Fruit fly (Drosophila melanogaster) whole organism, prepupa: ENCODE results near the gene AP-2alpha.

Source experiments
- Blimp-1 ChIP-seq: fragments of 200-800 bp; sonication (Bioruptor generic); optimal IDR thresholded peaks from 3 replicates; lab custom pipeline; 2017; ENCODE audit warnings: missing biosample characterization, missing genetic modification characterization, mild to moderate bottlenecking, moderate library complexity, missing genetic modification reagents
- CG10631 ChIP-seq: fragments of 200-800 bp; sonication (Bioruptor generic); optimal IDR thresholded peaks from 2 replicates; lab custom pipeline; 2016; ENCODE audit warnings: missing biosample characterization, missing genetic modification characterization
- CG10669 ChIP-seq: fragments of 200-800 bp; sonication (Bioruptor generic); optimal IDR thresholded peaks from 3 replicates; lab custom pipeline; 2018; ENCODE audit warnings: missing biosample characterization, mild to moderate bottlenecking, missing genetic modification characterization, moderate library complexity
- CG11294 ChIP-seq: fragments of 200-800 bp; sonication (Bioruptor generic); IDR thresholded peaks from 2 replicates; pipeline ENCODE4 v1.3.6; 2022; ENCODE audit warnings: missing biosample characterization, missing genetic modification characterization
- CG11902 ChIP-seq: fragments of 200-800 bp; sonication (Bioruptor generic); optimal IDR thresholded peaks from 3 replicates; lab custom pipeline; 2016; ENCODE audit warnings: missing biosample characterization, missing genetic modification characterization
- CG1621 ChIP-seq: fragments of 200-800 bp; sonication (Bioruptor generic); optimal IDR thresholded peaks from 3 replicates; lab custom pipeline; 2018; ENCODE audit warnings: missing biosample characterization, mild to moderate bottlenecking, missing genetic modification characterization
- CG16779 ChIP-seq: fragments of 200-800 bp; sonication (Bioruptor generic); optimal IDR thresholded peaks from 3 replicates; lab custom pipeline; 2017; ENCODE audit warnings: missing biosample characterization, mild to moderate bottlenecking, missing genetic modification characterization
- CG3032 ChIP-seq: fragments of 200-800 bp; optimal IDR thresholded peaks from 2 replicates; lab custom pipeline; 2019; ENCODE audit warnings: missing biosample characterization, mild to moderate bottlenecking, missing genetic modification characterization, moderate library complexity
- CG31627 ChIP-seq: fragments of 200-800 bp; sonication (Bioruptor generic); optimal IDR thresholded peaks from 3 replicates; lab custom pipeline; 2016; ENCODE audit warnings: missing biosample characterization, missing genetic modification characterization
- CG32006 ChIP-seq: fragments of 200-800 bp; sonication (Bioruptor generic); optimal IDR thresholded peaks from 3 replicates; lab custom pipeline; 2017; ENCODE audit warnings: missing biosample characterization, mild to moderate bottlenecking, missing genetic modification characterization
- CG34406 ChIP-seq: fragments of 200-800 bp; sonication (Bioruptor generic); optimal IDR thresholded peaks from 3 replicates; lab custom pipeline; 2016; ENCODE audit warnings: missing biosample characterization, missing genetic modification characterization
- CG3919 ChIP-seq: fragments of 200-800 bp; sonication (Bioruptor generic); optimal IDR thresholded peaks from 3 replicates; lab custom pipeline; 2016; ENCODE audit warnings: missing biosample characterization, missing genetic modification characterization
- CG4318 ChIP-seq: fragments of 200-800 bp; sonication (Bioruptor generic); optimal IDR thresholded peaks from 3 replicates; lab custom pipeline; 2017; ENCODE audit warnings: missing biosample characterization, mild to moderate bottlenecking, missing genetic modification characterization
- CG6163 ChIP-seq: fragments of 200-800 bp; sonication (Bioruptor generic); IDR thresholded peaks from 3 replicates; pipeline ENCODE4 v1.3.6; 2022; ENCODE audit warnings: missing biosample characterization, missing genetic modification characterization
- CG6792 ChIP-seq: fragments of 200-800 bp; sonication (Bioruptor generic); optimal IDR thresholded peaks from 3 replicates; lab custom pipeline; 2016; ENCODE audit warnings: missing biosample characterization, missing genetic modification characterization
- CG7368 ChIP-seq: fragments of 200-800 bp; sonication (Bioruptor generic); optimal IDR thresholded peaks from 3 replicates; lab custom pipeline; 2016; ENCODE audit warnings: missing biosample characterization, missing genetic modification characterization
- CG8119 ChIP-seq: fragments of 200-800 bp; sonication (Bioruptor generic); IDR thresholded peaks from 3 replicates; pipeline ENCODE4 v1.3.6; 2022; ENCODE audit warnings: missing biosample characterization, missing genetic modification characterization
- CG8319 ChIP-seq: fragments of 200-800 bp; sonication (Bioruptor generic); optimal IDR thresholded peaks from 3 replicates; lab custom pipeline; 2016; ENCODE audit warnings: missing biosample characterization, missing genetic modification characterization
- CG8632 ChIP-seq: fragments of 200-800 bp; sonication (Bioruptor generic); optimal IDR thresholded peaks from 3 replicates; lab custom pipeline; 2016; ENCODE audit warnings: missing biosample characterization, missing genetic modification characterization
- CG9139 ChIP-seq: fragments of 200-800 bp; sonication (Bioruptor generic); optimal IDR thresholded peaks from 3 replicates; lab custom pipeline; 2017; ENCODE audit warnings: missing biosample characterization, mild to moderate bottlenecking, missing genetic modification characterization
- Eip78C ChIP-seq: fragments of 200-800 bp; sonication (Bioruptor generic); peaks from one replicate; lab custom pipeline; 2016; ENCODE audit warnings: missing biosample characterization, missing genetic modification characterization
- Eip93F ChIP-seq: fragments of 200-800 bp; sonication (Bioruptor generic); optimal IDR thresholded peaks from 2 replicates; lab custom pipeline; 2016; ENCODE audit warnings: missing biosample characterization, mild to moderate bottlenecking, missing genetic modification characterization
- Ets21C ChIP-seq: fragments of 200-800 bp; sonication (Bioruptor generic); optimal IDR thresholded peaks from 3 replicates; lab custom pipeline; 2016; ENCODE audit warnings: missing biosample characterization, missing genetic modification characterization
- Ets96B ChIP-seq: fragments of 200-800 bp; optimal IDR thresholded peaks from 2 replicates; lab custom pipeline; 2019; ENCODE audit warnings: missing biosample characterization, mild to moderate bottlenecking, missing genetic modification characterization, moderate library complexity
- Hr39 ChIP-seq: fragments of 200-800 bp; sonication (Bioruptor generic); optimal IDR thresholded peaks from 2 replicates; lab custom pipeline; 2016; ENCODE audit warnings: missing biosample characterization, missing genetic modification characterization
- Hr4 ChIP-seq: fragments of 200-800 bp; sonication (Bioruptor generic); optimal IDR thresholded peaks from 3 replicates; lab custom pipeline; 2016; ENCODE audit warnings: missing biosample characterization, missing genetic modification characterization
- Lpt ChIP-seq: fragments of 200-800 bp; sonication (Bioruptor generic); optimal IDR thresholded peaks from 3 replicates; lab custom pipeline; 2016; ENCODE audit warnings: missing biosample characterization, missing genetic modification characterization
- Met ChIP-seq: fragments of 200-800 bp; sonication (Bioruptor generic); optimal IDR thresholded peaks from 3 replicates; lab custom pipeline; 2016; ENCODE audit warnings: missing biosample characterization, missing genetic modification characterization
- OdsH ChIP-seq: fragments of 200-800 bp; sonication (Bioruptor generic); optimal IDR thresholded peaks from 3 replicates; lab custom pipeline; 2016; ENCODE audit warnings: missing biosample characterization, missing genetic modification characterization
- Smox ChIP-seq: fragments of 200-800 bp; sonication (Bioruptor generic); optimal IDR thresholded peaks from 3 replicates; lab custom pipeline; 2016; ENCODE audit warnings: missing biosample characterization, missing genetic modification characterization
- Sox102F ChIP-seq: fragments of 200-800 bp; sonication (Bioruptor generic); optimal IDR thresholded peaks from 2 replicates; lab custom pipeline; 2016; ENCODE audit warnings: missing biosample characterization, mild to moderate bottlenecking, missing genetic modification characterization
- Sox14 ChIP-seq: fragments of 200-800 bp; sonication (Bioruptor generic); optimal IDR thresholded peaks from 3 replicates; lab custom pipeline; 2016; ENCODE audit warnings: missing biosample characterization, missing genetic modification characterization
- Sox15 ChIP-seq: fragments of 200-800 bp; sonication (Bioruptor generic); optimal IDR thresholded peaks from 3 replicates; lab custom pipeline; 2016; ENCODE audit warnings: missing biosample characterization, missing genetic modification characterization
- achi ChIP-seq: fragments of 200-800 bp; sonication (Bioruptor generic); optimal IDR thresholded peaks from 3 replicates; lab custom pipeline; 2016; ENCODE audit warnings: missing biosample characterization, missing genetic modification characterization
- acj6 ChIP-seq: fragments of 200-800 bp; sonication (Bioruptor generic); optimal IDR thresholded peaks from 3 replicates; lab custom pipeline; 2016; ENCODE audit warnings: missing biosample characterization, missing genetic modification characterization
- dac ChIP-seq: fragments of 200-800 bp; sonication (Bioruptor generic); optimal IDR thresholded peaks from 2 replicates; lab custom pipeline; 2017; ENCODE audit warnings: missing biosample characterization, mild to moderate bottlenecking, missing genetic modification characterization
- dsx ChIP-seq: fragments of 200-800 bp; optimal IDR thresholded peaks from 3 replicates; lab custom pipeline; 2019; ENCODE audit warnings: missing biosample characterization, mild to moderate bottlenecking, missing genetic modification characterization, moderate library complexity; ENCODE audit not compliant: poor library complexity, severe bottlenecking
- eg ChIP-seq: fragments of 200-800 bp; sonication (Bioruptor generic); IDR thresholded peaks from 3 replicates; pipeline ENCODE4 v1.3.6; 2022; ENCODE audit warnings: missing biosample characterization, missing genetic modification characterization
- esn ChIP-seq: fragments of 200-800 bp; sonication (Bioruptor generic); optimal IDR thresholded peaks from 2 replicates; lab custom pipeline; 2016; ENCODE audit warnings: missing biosample characterization, mild to moderate bottlenecking, missing genetic modification characterization, moderate library complexity
- fd59A ChIP-seq: fragments of 200-800 bp; sonication (Bioruptor generic); optimal IDR thresholded peaks from 2 replicates; lab custom pipeline; 2017; ENCODE audit warnings: missing biosample characterization, mild to moderate bottlenecking, missing genetic modification characterization, missing genetic modification reagents
- fd85E ChIP-seq: fragments of 200-800 bp; sonication (Bioruptor generic); optimal IDR thresholded peaks from 3 replicates; lab custom pipeline; 2016; ENCODE audit warnings: missing biosample characterization, missing genetic modification characterization
- fkh ChIP-seq: fragments of 200-800 bp; sonication (Bioruptor generic); optimal IDR thresholded peaks from 3 replicates; lab custom pipeline; 2017; ENCODE audit warnings: missing biosample characterization, mild to moderate bottlenecking, missing genetic modification characterization, moderate library complexity
- lz ChIP-seq: fragments of 200-800 bp; sonication (Bioruptor generic); optimal IDR thresholded peaks from 3 replicates; lab custom pipeline; 2016; ENCODE audit warnings: missing biosample characterization, missing genetic modification characterization
- net ChIP-seq: fragments of 200-800 bp; sonication (Bioruptor generic); optimal IDR thresholded peaks from 3 replicates; lab custom pipeline; 2016; ENCODE audit warnings: missing biosample characterization, missing genetic modification characterization
- pdm3 ChIP-seq: fragments of 200-800 bp; sonication (Bioruptor generic); optimal IDR thresholded peaks from 3 replicates; lab custom pipeline; 2016; ENCODE audit warnings: missing biosample characterization, missing genetic modification characterization
- salr ChIP-seq, 2 experiments: fragments of 200-800 bp; sonication (Bioruptor generic); optimal IDR thresholded peaks; 3 replicates each; lab custom pipeline; 2016 to 2018; ENCODE audit warnings: missing biosample characterization in 2 of 2, missing genetic modification characterization in 2 of 2, mild to moderate bottlenecking in 1 of 2
- spab ChIP-seq: fragments of 200-800 bp; sonication (Bioruptor generic); optimal IDR thresholded peaks from 2 replicates; lab custom pipeline; 2017; ENCODE audit warnings: missing biosample characterization, mild to moderate bottlenecking, missing genetic modification characterization, missing genetic modification reagents
- ss ChIP-seq, 2 experiments: fragments of 200-800 bp; sonication (Bioruptor generic); optimal IDR thresholded peaks; 2 replicates in 1 of 2; 3 replicates in 1 of 2; lab custom pipeline; 2017 to 2018; ENCODE audit warnings: mild to moderate bottlenecking in 2 of 2, missing biosample characterization in 2 of 2, missing genetic modification characterization in 2 of 2, moderate library complexity in 1 of 2
- svp ChIP-seq: fragments of 200-800 bp; sonication (Bioruptor generic); peaks from one replicate; lab custom pipeline; 2016; ENCODE audit warnings: missing biosample characterization, missing genetic modification characterization
- topi ChIP-seq: fragments of 200-800 bp; sonication (Bioruptor generic); optimal IDR thresholded peaks from 3 replicates; lab custom pipeline; 2016; ENCODE audit warnings: missing biosample characterization, missing genetic modification characterization

Gene AP-2alpha

dm6 chr2L:427338-428234 is 13.0 kb upstream of the AP-2alpha start:
- TF ChIP-seq CG8119 (GFP tag; lab: Robert Waterston, UW): peak; percentile 97
- TF ChIP-seq pdm3 (GFP tag; lab: Kevin White, UChicago): peak; percentile 95
- peak; percentile 86 for TF ChIP-seq CG10669
- TF ChIP-seq ss (GFP tag; optimal IDR thresholded peaks at IDR 0.05; lab: Kevin White, UChicago): peak; percentile 93 to 97
- peak; percentile 93 for TF ChIP-seq topi (GFP tag; lab: Kevin White, UChicago)
- TF ChIP-seq spab (GFP tag; lab: Kevin White, UChicago): peak; percentile 94
- peak; percentile 88 for TF ChIP-seq CG1621 (tag; lab: Kevin White, UChicago)
- TF ChIP-seq Sox15: peak; percentile 77
- TF ChIP-seq Hr39 (GFP tag; lab: Kevin White, UChicago): peak; percentile 92
- TF ChIP-seq OdsH: peak; percentile 96
- peak; percentile 95 for TF ChIP-seq Met (GFP tag; lab: Kevin White, UChicago)
- peak; percentile 82 for TF ChIP-seq CG16779 (tag; lab: Kevin White, UChicago)
- peak; percentile 91 for TF ChIP-seq CG8632
- peak; percentile 91 for TF ChIP-seq Eip93F (GFP tag; lab: Kevin White, UChicago)
- TF ChIP-seq Sox102F (GFP tag; lab: Kevin White, UChicago): peak; percentile 95
- peak; percentile 95 for TF ChIP-seq Smox (GFP tag; lab: Kevin White, UChicago)
- peak; percentile 87 for TF ChIP-seq CG9139
- peak; percentile 92 for TF ChIP-seq Ets21C
- TF ChIP-seq CG6792 (GFP tag; lab: Kevin White, UChicago): peak; percentile 95
- TF ChIP-seq svp (GFP tag; lab: Kevin White, UChicago): peak; percentile 97
- peak; percentile 85 for TF ChIP-seq CG11902
- peak; percentile 80 for TF ChIP-seq Blimp-1
- peak; percentile 89 for TF ChIP-seq CG8319
- TF ChIP-seq esn (GFP tag; lab: Kevin White, UChicago): peak; percentile 97
- TF ChIP-seq achi: peak; percentile 93
- peak; percentile 96 for TF ChIP-seq CG32006 (GFP tag; lab: Kevin White, UChicago)
- TF ChIP-seq CG4318 (GFP tag; lab: Kevin White, UChicago): peak; percentile 91
- TF ChIP-seq eg: peak; percentile 96
- peak; percentile 93 for TF ChIP-seq CG31627 (GFP tag; lab: Kevin White, UChicago)
- TF ChIP-seq CG3032 (tag; lab: Kevin White, UChicago): peak; percentile 85
- peak; percentile 98 for TF ChIP-seq Eip78C (GFP tag; lab: Kevin White, UChicago)
- peak; percentile 96 for TF ChIP-seq CG6163 (GFP tag; lab: Robert Waterston, UW)
- TF ChIP-seq lz (GFP tag; lab: Kevin White, UChicago): peak; percentile 94
- peak; percentile 92 for TF ChIP-seq Lpt
- peak; percentile 93 for TF ChIP-seq CG10631 (GFP tag; lab: Kevin White, UChicago)
- peak; percentile 81 for TF ChIP-seq Ets96B (tag; lab: Kevin White, UChicago)
- TF ChIP-seq dac (GFP tag; lab: Kevin White, UChicago): peak; percentile 95
- peak; percentile 89 for TF ChIP-seq fd59A (GFP tag; lab: Kevin White, UChicago)
- peak; percentile 78 for TF ChIP-seq CG11294
- TF ChIP-seq CG7368: peak; percentile 93
- TF ChIP-seq dsx (GFP tag; lab: Kevin White, UChicago): peak; percentile 96
- no peak for TF ChIP-seq fkh
- peak; percentile 88 for TF ChIP-seq CG34406 (GFP tag; lab: Kevin White, UChicago)
- TF ChIP-seq CG3919 (GFP tag; lab: Kevin White, UChicago): peak; percentile 96
- peak; percentile 84 for TF ChIP-seq fd85E
- peak; percentile 97 for TF ChIP-seq Hr4 (GFP tag; lab: Kevin White, UChicago)
- TF ChIP-seq acj6 (GFP tag; lab: Kevin White, UChicago): peak; percentile 93
- peak; percentile 94 for TF ChIP-seq net (GFP tag; lab: Kevin White, UChicago)
- peak; percentile 95 for TF ChIP-seq Sox14 (GFP tag; lab: Kevin White, UChicago)
- TF ChIP-seq salr (GFP tag; optimal IDR thresholded peaks at IDR 0.05; lab: Kevin White, UChicago): peak; percentile 82 to 89
